Fruit fly (Drosophila melanogaster) whole organism, adult: Measurements from ENCODE around the gene CG33252.

Source experiments
- CG14711 ChIP-seq: fragments of 200-800 bp; sonication (Bioruptor generic); optimal IDR thresholded peaks from 2 replicates; lab custom pipeline; 2018; ENCODE audit warnings: missing biosample characterization, mild to moderate bottlenecking, missing genetic modification characterization, moderate library complexity
- CG1620 ChIP-seq: fragments of 200-800 bp; sonication (Bioruptor generic); optimal IDR thresholded peaks from 2 replicates; lab custom pipeline; 2016; ENCODE audit warnings: missing biosample characterization, missing genetic modification characterization
- cnc ChIP-seq, 2 experiments: fragments of >200 bp; optimal IDR thresholded peaks; 2 replicates each; lab custom pipeline; 2017
- ovo ChIP-seq: fragments of 200-800 bp; sonication (Bioruptor generic); optimal IDR thresholded peaks from 2 replicates; lab custom pipeline; 2016; ENCODE audit warnings: missing biosample characterization, missing genetic modification characterization
- tj ChIP-seq: fragments of 200-800 bp; sonication (Bioruptor generic); optimal IDR thresholded peaks from 3 replicates; lab custom pipeline; 2017; ENCODE audit warnings: missing biosample characterization, mild to moderate bottlenecking, missing genetic modification characterization, moderate library complexity

DNA sequence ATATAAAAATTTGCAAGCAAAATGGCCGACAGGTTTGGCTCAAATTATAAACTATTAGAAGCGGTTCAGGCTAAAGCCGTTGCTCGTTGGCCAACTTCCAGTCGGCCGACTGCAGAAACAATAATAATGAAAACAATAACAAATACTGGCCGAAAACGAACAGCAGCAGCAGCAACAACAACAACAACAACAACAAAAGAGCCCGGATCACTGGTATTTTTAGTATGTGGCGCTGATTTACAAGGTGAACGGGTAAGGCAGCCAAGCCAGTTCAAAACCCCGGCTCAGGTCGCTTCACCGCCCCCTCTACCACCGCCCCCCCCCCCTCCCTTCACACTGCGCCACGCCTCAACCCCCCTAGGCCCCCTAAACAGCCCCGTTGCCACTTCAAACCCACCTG is 3.3 kb upstream of the CG33252 start:
- TF ChIP-seq CG1620 (GFP tag; lab: Kevin White, UChicago) (no peak), ovo (GFP tag; lab: Kevin White, UChicago) (no peak), cnc (optimal IDR thresholded peaks at IDR 0.05; lab: Kevin White, UChicago) (no peak), tj (GFP tag; lab: Kevin White, UChicago) (no peak), CG14711 (tag; lab: Kevin White, UChicago) (no peak)
